Worm (Caenorhabditis elegans): Measurements from ENCODE around the gene K02D10.1.

K02D10.1 gene

DNA sequence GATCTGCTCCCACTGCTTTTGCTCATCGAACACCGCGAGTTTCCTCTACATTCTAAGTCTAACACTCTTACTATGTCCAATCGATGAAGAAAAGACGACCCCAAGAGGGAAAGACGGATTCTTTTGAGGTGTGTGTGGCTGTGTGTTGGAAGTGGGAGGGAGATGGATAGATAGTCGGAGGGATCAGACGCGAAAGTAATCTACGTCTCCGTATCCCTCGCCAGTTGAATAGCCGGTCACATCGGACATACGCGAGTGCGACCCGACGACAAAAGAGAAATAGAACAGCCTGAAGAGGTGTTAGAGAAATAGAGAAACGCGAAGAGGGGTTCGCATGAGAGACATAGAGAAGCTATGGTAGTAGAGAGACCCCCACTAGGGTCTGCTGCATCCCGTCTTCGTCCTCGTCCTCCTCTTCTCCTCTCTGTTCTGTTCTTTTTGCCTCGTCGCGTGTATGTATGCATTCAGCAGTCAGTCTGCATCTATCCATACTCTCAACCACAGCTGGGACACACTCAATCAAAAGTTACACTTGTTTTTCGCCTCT, 26.3 kb downstream of the K02D10.1 start:
- TF ChIP-seq elt-1 (tag; optimal IDR thresholded peaks at IDR 0.05; ENCODE audit: borderline replicate concordance, insufficient read depth) = no peak
- TF ChIP-seq mls-2 (tag; optimal IDR thresholded peaks at IDR 0.05) = peak; percentile 67
- peak; percentile 69 for TF ChIP-seq sptf-1 (tag; optimal IDR thresholded peaks at IDR 0.05)
- TF ChIP-seq unc-39 (tag; optimal IDR thresholded peaks at IDR 0.05) = no peak
- TF ChIP-seq flh-1 (GFP tag; optimal IDR thresholded peaks at IDR 0.05) = no peak
- no peak for TF ChIP-seq snpc-4 (tag; optimal IDR thresholded peaks at IDR 0.05)
- TF ChIP-seq lin-13 (tag; optimal IDR thresholded peaks at IDR 0.05) = peak; percentile 84
- no peak for TF ChIP-seq nhr-12 (tag; optimal IDR thresholded peaks at IDR 0.05)
- peak; percentile 100 for TF ChIP-seq nhr-2 (tag; optimal IDR thresholded peaks at IDR 0.05)
- TF ChIP-seq ceh-39 (tag; optimal IDR thresholded peaks at IDR 0.05) = peak; percentile 88
- TF ChIP-seq lin-32 (GFP tag; optimal IDR thresholded peaks at IDR 0.05) = no peak
- TF ChIP-seq sem-2 (GFP tag; optimal IDR thresholded peaks at IDR 0.05) = no peak
- TF ChIP-seq nhr-237 (tag; optimal IDR thresholded peaks at IDR 0.05) = peak; percentile 65
- peak; percentile 15 for TF ChIP-seq nhr-28 (tag; optimal IDR thresholded peaks at IDR 0.05)
- no peak for TF ChIP-seq elt-3 (tag; optimal IDR thresholded peaks at IDR 0.05)
- TF ChIP-seq unc-120 (tag; optimal IDR thresholded peaks at IDR 0.05; ENCODE audit: poor library complexity, severe bottlenecking) = peak; percentile 95
- peak; percentile 86 for TF ChIP-seq ces-1 (GFP tag; optimal IDR thresholded peaks at IDR 0.05)
- TF ChIP-seq bed-3 (GFP tag; optimal IDR thresholded peaks at IDR 0.05) = no peak
- TF ChIP-seq cnd-1 (tag; optimal IDR thresholded peaks at IDR 0.05) = peak; percentile 82
- TF ChIP-seq hlh-1 (tag; optimal IDR thresholded peaks at IDR 0.05) = peak; percentile 66
- TF ChIP-seq pha-4 (tag; optimal IDR thresholded peaks at IDR 0.05) = peak; percentile 90
- TF ChIP-seq mab-5 (tag; optimal IDR thresholded peaks at IDR 0.05) = no peak
- peak; percentile 57 for TF ChIP-seq ceh-83 (GFP tag; optimal IDR thresholded peaks at IDR 0.05)
- peak; percentile 77 for TF ChIP-seq ztf-11 (tag; optimal IDR thresholded peaks at IDR 0.05)
- peak; percentile 88 for TF ChIP-seq ham-2 (GFP tag; optimal IDR thresholded peaks at IDR 0.05)
- no peak for TF ChIP-seq ceh-43 (GFP tag; optimal IDR thresholded peaks at IDR 0.05)
- peak; percentile 79 for TF ChIP-seq lsy-2 (tag; optimal IDR thresholded peaks at IDR 0.05)
- TF ChIP-seq zip-8 (tag; optimal IDR thresholded peaks at IDR 0.05) = no peak
- TF ChIP-seq mep-1 (tag; optimal IDR thresholded peaks at IDR 0.05) = peak; percentile 74
- TF ChIP-seq unc-62 (GFP tag; optimal IDR thresholded peaks at IDR 0.05) = peak; percentile 95
- TF ChIP-seq drap-1 (GFP tag; optimal IDR thresholded peaks at IDR 0.05) = peak; percentile 65
- TF ChIP-seq blmp-1 (tag; optimal IDR thresholded peaks at IDR 0.05) = no peak
- peak; percentile 41 for TF ChIP-seq M03D4.4 (tag; optimal IDR thresholded peaks at IDR 0.05)
- no peak for TF ChIP-seq tbx-8 (GFP tag; optimal IDR thresholded peaks at IDR 0.05)
- peak; percentile 4 for TF ChIP-seq nhr-76 (tag; optimal IDR thresholded peaks at IDR 0.05)

DNA sequence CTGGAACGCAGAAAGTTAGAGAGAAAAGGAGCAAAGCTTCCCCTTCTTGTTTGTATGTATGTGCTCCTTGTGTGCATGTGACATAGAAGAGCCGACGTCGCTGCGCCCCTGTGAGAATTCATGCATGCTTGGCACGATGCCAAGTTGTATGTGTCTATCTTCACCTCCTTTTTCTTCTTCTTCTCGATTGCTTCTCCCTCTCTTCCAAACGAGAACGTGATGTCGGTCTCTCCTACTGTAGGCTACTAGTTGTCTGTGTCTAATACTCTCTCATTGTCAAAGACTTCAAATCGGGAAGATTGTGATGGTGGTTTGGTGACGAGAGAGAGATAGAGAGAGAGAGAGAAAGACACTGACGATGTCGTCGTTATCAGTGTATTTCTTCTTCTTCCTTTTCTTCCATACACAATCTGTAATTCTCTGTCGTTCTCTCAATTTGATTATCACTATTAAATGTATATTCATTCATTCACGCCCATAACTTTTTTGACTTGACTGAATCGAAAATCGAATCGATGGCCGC, 27.9 kb downstream of the K02D10.1 start:
- peak; percentile 25 for TF ChIP-seq M03D4.4 (tag; optimal IDR thresholded peaks at IDR 0.05)
- no peak for TF ChIP-seq snpc-4 (tag; optimal IDR thresholded peaks at IDR 0.05)
- peak; percentile 6 for TF ChIP-seq drap-1 (GFP tag; optimal IDR thresholded peaks at IDR 0.05)
- no peak for TF ChIP-seq ceh-43 (GFP tag; optimal IDR thresholded peaks at IDR 0.05)
- TF ChIP-seq lsy-2 (tag; optimal IDR thresholded peaks at IDR 0.05) = peak; percentile 62
- TF ChIP-seq cnd-1 (tag; optimal IDR thresholded peaks at IDR 0.05) = no peak
- TF ChIP-seq ceh-39 (tag; optimal IDR thresholded peaks at IDR 0.05) = no peak
- no peak for TF ChIP-seq lin-13 (tag; optimal IDR thresholded peaks at IDR 0.05)
- TF ChIP-seq elt-3 (tag; optimal IDR thresholded peaks at IDR 0.05) = peak; percentile 63
- TF ChIP-seq elt-1 (tag; optimal IDR thresholded peaks at IDR 0.05; ENCODE audit: borderline replicate concordance, insufficient read depth) = peak; percentile 1
- TF ChIP-seq ces-1 (GFP tag; optimal IDR thresholded peaks at IDR 0.05) = peak; percentile 48
- TF ChIP-seq mep-1 (tag; optimal IDR thresholded peaks at IDR 0.05) = no peak
- no peak for TF ChIP-seq mls-2 (tag; optimal IDR thresholded peaks at IDR 0.05)

DNA sequence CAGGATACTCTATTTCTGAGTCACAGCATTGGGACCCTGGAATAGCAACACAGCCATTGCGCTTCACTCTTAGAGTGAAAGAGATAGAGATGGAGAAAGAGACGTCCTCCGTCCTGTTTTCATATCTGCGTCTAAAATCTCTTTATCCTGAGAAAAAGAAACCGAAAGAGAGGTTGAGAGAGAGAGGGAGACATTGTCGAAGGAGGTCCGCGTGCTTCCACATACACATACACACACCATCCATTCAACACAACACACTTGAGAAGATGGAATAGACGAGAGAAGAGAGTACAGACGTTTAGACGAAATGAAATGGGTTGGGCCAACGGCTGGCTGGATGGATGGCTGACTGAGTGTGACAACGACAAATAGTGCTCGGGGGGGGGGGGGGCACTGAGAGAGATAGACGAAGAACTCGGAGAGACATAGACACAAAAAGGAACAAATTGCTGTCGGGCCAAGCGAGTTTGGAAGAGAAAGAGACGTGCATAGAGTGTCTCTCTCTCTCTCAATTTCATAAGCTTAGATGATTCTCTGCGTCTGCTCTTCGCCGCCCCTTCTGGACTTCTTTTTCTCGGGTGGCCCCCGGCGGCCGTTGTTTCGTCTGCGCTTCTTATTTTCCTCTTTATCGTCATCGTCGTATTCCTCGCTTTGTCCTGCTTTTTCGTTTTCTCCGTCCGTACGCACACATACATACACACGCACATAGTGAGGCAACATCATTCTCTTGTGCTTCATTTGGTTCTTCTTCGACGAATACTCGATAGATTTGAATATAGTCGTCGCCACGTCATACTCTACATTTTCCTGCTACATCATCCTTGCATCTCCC, 30.8 kb downstream of the K02D10.1 start, which contains the start of gene F54F2.6:
Gene F54F2.6, minus strand, starts transcription at position 738 of the 832 bp plus-strand sequence.
- TF ChIP-seq ztf-11 (tag; optimal IDR thresholded peaks at IDR 0.05) (peak; percentile 66), lin-13 (tag; optimal IDR thresholded peaks at IDR 0.05) (peak; percentile 53), nhr-2 (tag; optimal IDR thresholded peaks at IDR 0.05) (peak; percentile 63), pha-4 (tag; optimal IDR thresholded peaks at IDR 0.05) (peak; percentile 78), M03D4.4 (tag; optimal IDR thresholded peaks at IDR 0.05) (peak; percentile 80), zip-8 (tag; optimal IDR thresholded peaks at IDR 0.05) (peak; percentile 11), tbx-8 (GFP tag; optimal IDR thresholded peaks at IDR 0.05) (peak; percentile 14), lin-32 (GFP tag; optimal IDR thresholded peaks at IDR 0.05) (no peak), nhr-237 (tag; optimal IDR thresholded peaks at IDR 0.05) (peak; percentile 72), ham-2 (GFP tag; optimal IDR thresholded peaks at IDR 0.05) (peak; percentile 65), drap-1 (GFP tag; optimal IDR thresholded peaks at IDR 0.05) (peak; percentile 56), hlh-1 (tag; optimal IDR thresholded peaks at IDR 0.05) (peak; percentile 83), elt-3 (tag; optimal IDR thresholded peaks at IDR 0.05) (peak; percentile 39), ces-1 (GFP tag; optimal IDR thresholded peaks at IDR 0.05) (peak; percentile 87), snpc-4 (tag; optimal IDR thresholded peaks at IDR 0.05) (no peak), sem-2 (GFP tag; optimal IDR thresholded peaks at IDR 0.05) (no peak), unc-62 (GFP tag; optimal IDR thresholded peaks at IDR 0.05) (peak; percentile 96), mab-5 (tag; optimal IDR thresholded peaks at IDR 0.05) (no peak), unc-120 (tag; optimal IDR thresholded peaks at IDR 0.05; ENCODE audit: poor library complexity, severe bottlenecking) (peak; percentile 93), ceh-43 (GFP tag; optimal IDR thresholded peaks at IDR 0.05) (no peak), lsy-2 (tag; optimal IDR thresholded peaks at IDR 0.05) (peak; percentile 58), mls-2 (tag; optimal IDR thresholded peaks at IDR 0.05) (peak; percentile 92), nhr-76 (tag; optimal IDR thresholded peaks at IDR 0.05) (no peak), unc-39 (tag; optimal IDR thresholded peaks at IDR 0.05) (no peak), cnd-1 (tag; optimal IDR thresholded peaks at IDR 0.05) (peak; percentile 60), nhr-12 (tag; optimal IDR thresholded peaks at IDR 0.05) (peak; percentile 33), sptf-1 (tag; optimal IDR thresholded peaks at IDR 0.05) (peak; percentile 78)

Measured in whole organism, mixed stage, embryonic.